Comparison of ENCODE assay signal across 3 fruit fly cellular contexts in the genomic region with DNA sequence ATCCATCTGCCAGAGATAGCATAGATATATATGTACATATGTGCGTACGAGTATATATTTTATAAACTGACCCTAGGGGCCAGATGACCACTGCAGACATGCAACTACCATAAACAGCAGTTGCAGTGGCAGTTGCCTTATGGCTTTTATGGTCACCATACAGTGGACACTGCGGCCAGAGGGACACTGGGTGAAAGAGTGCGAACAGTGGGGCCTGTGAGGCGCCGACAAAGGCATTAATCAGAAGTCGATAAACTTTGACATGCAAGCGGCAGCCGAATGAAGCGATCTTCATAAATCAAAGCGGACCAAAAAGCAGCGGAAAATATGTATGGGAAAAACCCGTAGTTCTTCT.
TF ChIP-seq lines count a peak whose summit lies in the region.

No protein-coding gene starts in this region.

- no peak for TF ChIP-seq CTCF in whole organism, embryonic (GFP tag; optimal IDR thresholded peaks at IDR 0.05; lab: Kevin White, UChicago)

TF ChIP-seq in whole organism, embryonic, 481 proteins besides CTCF, POLR2A, EP300 and RAD21:
- peak in 1 of 2 experiments; percentile 43 for TF ChIP-seq Hr78 (GFP tag; optimal IDR thresholded peaks at IDR 0.05; lab: Kevin White, UChicago)
- no peak for TF ChIP-seq HLH4C (GFP tag; IDR thresholded peaks at IDR 0.05; lab: Robert Waterston, UW; ENCODE audit: partially characterized antibody)
- peak; percentile 49 for TF ChIP-seq grau (tag; optimal IDR thresholded peaks at IDR 0.05; lab: Kevin White, UChicago)

TF ChIP-seq in whole organism, prepupa, 60 proteins besides CTCF, POLR2A, EP300 and RAD21:
- TF ChIP-seq CG4318 (GFP tag; optimal IDR thresholded peaks at IDR 0.05; lab: Kevin White, UChicago) (no peak), CG7368 (GFP tag; optimal IDR thresholded peaks at IDR 0.05; lab: Kevin White, UChicago) (no peak), CG3032 (tag; optimal IDR thresholded peaks at IDR 0.05; lab: Kevin White, UChicago) (no peak), Smox (GFP tag; optimal IDR thresholded peaks at IDR 0.05; lab: Kevin White, UChicago) (no peak), Sox14 (GFP tag; optimal IDR thresholded peaks at IDR 0.05; lab: Kevin White, UChicago) (no peak), achi (GFP tag; optimal IDR thresholded peaks at IDR 0.05; lab: Kevin White, UChicago) (no peak), Met (GFP tag; optimal IDR thresholded peaks at IDR 0.05; lab: Kevin White, UChicago) (no peak), Hr4 (GFP tag; optimal IDR thresholded peaks at IDR 0.05; lab: Kevin White, UChicago) (no peak), CG8632 (GFP tag; optimal IDR thresholded peaks at IDR 0.05; lab: Kevin White, UChicago) (no peak), Sox102F (GFP tag; optimal IDR thresholded peaks at IDR 0.05; lab: Kevin White, UChicago) (no peak), ss (GFP tag; optimal IDR thresholded peaks at IDR 0.05; lab: Kevin White, UChicago) (peak in 1 of 2 experiments; percentile 68), CG34406 (GFP tag; optimal IDR thresholded peaks at IDR 0.05; lab: Kevin White, UChicago) (no peak), Blimp-1 (GFP tag; optimal IDR thresholded peaks at IDR 0.05; lab: Kevin White, UChicago) (no peak), Eip93F (GFP tag; optimal IDR thresholded peaks at IDR 0.05; lab: Kevin White, UChicago) (no peak), CG8119 (GFP tag; IDR thresholded peaks at IDR 0.05; lab: Robert Waterston, UW) (peak; percentile 15; the same call in 1 of the 3 replicates), acj6 (GFP tag; optimal IDR thresholded peaks at IDR 0.05; lab: Kevin White, UChicago) (no peak), CG32006 (GFP tag; optimal IDR thresholded peaks at IDR 0.05; lab: Kevin White, UChicago) (peak; percentile 28), CG6792 (GFP tag; optimal IDR thresholded peaks at IDR 0.05; lab: Kevin White, UChicago) (no peak), esn (GFP tag; optimal IDR thresholded peaks at IDR 0.05; lab: Kevin White, UChicago) (no peak), svp (GFP tag; lab: Kevin White, UChicago) (peak; percentile 51)

TF ChIP-seq in whole organism, pupa, 21 proteins besides CTCF, POLR2A, EP300 and RAD21:
- TF ChIP-seq Ets98B (GFP tag; IDR thresholded peaks at IDR 0.05; lab: Robert Waterston, UW) = no peak
- TF ChIP-seq CG9948 (tag; optimal IDR thresholded peaks at IDR 0.05; lab: Kevin White, UChicago) = no peak
- peak; percentile 45 for TF ChIP-seq CG4496 (GFP tag; IDR thresholded peaks at IDR 0.05; lab: Robert Waterston, UW)
- peak; percentile 37; the same call in 1 of the 3 replicates for TF ChIP-seq fd96Ca (GFP tag; IDR thresholded peaks at IDR 0.05; lab: Robert Waterston, UW)
- no peak for TF ChIP-seq CG13204 (GFP tag; optimal IDR thresholded peaks at IDR 0.05; lab: Kevin White, UChicago)
- no peak for TF ChIP-seq CG32121 (GFP tag; IDR thresholded peaks at IDR 0.05; lab: Robert Waterston, UW)
TF ChIP-seq in whole organism, pupa: peak in this region for 2.
